Fruit fly (Drosophila melanogaster) Kc167 (cell line): ENCODE measurements around the gene Ca-Ma2d.

Source experiments
- Sin3A ChIP-seq: fragments of >200 bp; optimal IDR thresholded peaks from 2 replicates; lab custom pipeline; 2018; ENCODE audit warnings: missing external identifiers
- h ChIP-seq: fragments of >200 bp; optimal IDR thresholded peaks from 3 replicates; lab custom pipeline; 2018; ENCODE audit warnings: missing external identifiers
- insv ChIP-seq: fragments of >200 bp; optimal IDR thresholded peaks from 3 replicates; lab custom pipeline; 2018; ENCODE audit warnings: missing external identifiers
- psq ChIP-seq: fragments of >200 bp; optimal IDR thresholded peaks from 2 replicates; lab custom pipeline; 2017; ENCODE audit warnings: missing external identifiers
- ttk ChIP-seq: sonication (Bioruptor generic); optimal IDR thresholded peaks from 2 replicates; lab custom pipeline; 2017; ENCODE audit warnings: missing external identifiers

DNA sequence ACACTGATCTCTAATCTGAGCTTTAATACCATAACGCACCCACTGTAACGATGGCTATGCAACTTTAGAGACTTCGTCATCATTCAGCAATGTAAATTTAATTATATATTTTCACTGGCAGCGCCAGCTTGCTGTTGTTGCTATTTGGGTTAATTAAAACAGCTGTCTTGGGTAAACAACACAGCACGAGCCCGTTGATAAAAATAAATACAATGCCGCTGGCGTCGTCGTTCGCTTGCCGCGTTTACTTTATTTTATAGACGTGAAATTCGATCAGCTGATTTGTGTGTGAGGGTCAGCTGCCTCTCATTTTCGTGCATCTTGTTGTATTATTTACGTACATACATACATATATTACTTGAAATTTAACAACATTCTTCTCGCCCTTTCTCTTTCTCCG lies 41.5 kb downstream of the Ca-Ma2d start:
- TF ChIP-seq ttk (lab: Kevin White, UChicago) (no peak), insv (lab: Kevin White, UChicago) (no peak), h (lab: Kevin White, UChicago) (no peak), psq (lab: Kevin White, UChicago) (no peak), Sin3A (no peak)
